Worm (Caenorhabditis elegans): Measurements from ENCODE around the gene F45E1.1.

The F45E1.1 gene

ce11 chrX:8003663-8004062 is at the start of gene F45E1.1, which contains the start of gene F45E1.2:
F45E1.1 (plus strand) TSS chrX:8003682.
F45E1.2 (plus strand) TSS chrX:8003733.
- TF ChIP-seq aha-1 (tag) (peak; percentile 18), set-16 (GFP tag; IDR thresholded peaks at IDR 0.05) (peak; percentile 76; the same call in 1 of the 2 replicates), madf-5 (GFP tag; IDR thresholded peaks at IDR 0.05) (no peak), dmd-8 (GFP tag; IDR thresholded peaks at IDR 0.05) (no peak), T20F7.1 (GFP tag; optimal IDR thresholded peaks at IDR 0.05) (no peak)

DNA sequence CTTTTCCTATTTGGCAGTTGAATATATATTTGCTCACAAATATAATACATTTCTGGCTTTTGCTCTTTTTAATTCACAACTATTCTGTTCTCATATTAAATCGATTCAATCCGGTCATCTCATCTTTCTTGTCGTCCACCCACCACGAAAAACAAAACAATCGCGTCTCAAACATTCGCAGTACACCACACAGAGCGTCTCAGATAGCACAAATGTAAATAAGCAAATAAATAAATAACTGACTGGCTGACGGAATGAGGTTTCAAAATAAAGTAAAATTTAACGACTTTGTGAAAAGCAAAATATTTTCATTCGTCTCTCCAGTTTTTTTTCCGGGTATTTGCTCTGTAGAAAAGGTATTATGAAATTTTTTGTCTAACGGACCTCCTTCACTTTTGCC is 49.8 kb upstream of the F45E1.1 start:
- no peak for TF ChIP-seq pha-4 (GFP tag; IDR thresholded peaks at IDR 0.05)
- TF ChIP-seq pha-4 (tag; optimal IDR thresholded peaks at IDR 0.05), result peak; percentile 58
- TF ChIP-seq cey-2 (tag; optimal IDR thresholded peaks at IDR 0.05; ENCODE audit: borderline replicate concordance, insufficient read depth), result no peak
- peak in 1 of 2 experiments; percentile 35 for TF ChIP-seq daf-16 (GFP tag; optimal IDR thresholded peaks at IDR 0.05)
- peak; percentile 30 for TF ChIP-seq daf-16 (tag; optimal IDR thresholded peaks at IDR 0.05)

ce11 chrX:7954328-7954727 is 49.2 kb upstream of the F45E1.1 start, which contains the start of gene dct-1:
dct-1 (plus strand) TSS chrX:7954354.
- TF ChIP-seq lim-7 (GFP tag; IDR thresholded peaks at IDR 0.05) (no peak), arid-1 (GFP tag; conservative IDR thresholded peaks at IDR 0.05) (no peak), unc-62 (GFP tag; optimal IDR thresholded peaks at IDR 0.05 in 1 of 2) (no peak), unc-62 (tag; optimal IDR thresholded peaks at IDR 0.05) (no peak), spr-3 (GFP tag; optimal IDR thresholded peaks at IDR 0.05) (no peak), ceh-28 (tag; optimal IDR thresholded peaks at IDR 0.05) (no peak), hlh-30 (tag; optimal IDR thresholded peaks at IDR 0.05; ENCODE audit: insufficient read depth) (peak; percentile 31), nhr-237 (tag; optimal IDR thresholded peaks at IDR 0.05) (no peak), mep-1 (tag; optimal IDR thresholded peaks at IDR 0.05) (peak; percentile 7), sdz-12 (GFP tag; optimal IDR thresholded peaks at IDR 0.05) (peak; percentile 17), mes-2 (tag; optimal IDR thresholded peaks at IDR 0.05; ENCODE audit: poor library complexity, severe bottlenecking) (no peak), hlh-11 (tag; optimal IDR thresholded peaks at IDR 0.05) (peak; percentile 57), R02D3.7 (tag; optimal IDR thresholded peaks at IDR 0.05) (no peak), daf-16 (GFP tag; optimal IDR thresholded peaks at IDR 0.05) (peak in 1 of 2 experiments; percentile 60), daf-16 (tag; optimal IDR thresholded peaks at IDR 0.05) (no peak), ceh-62 (tag; optimal IDR thresholded peaks at IDR 0.05) (no peak), lin-29 (GFP tag; IDR thresholded peaks at IDR 0.05) (no peak), ctbp-1 (GFP tag; IDR thresholded peaks at IDR 0.05) (no peak), lin-13 (GFP tag; optimal IDR thresholded peaks at IDR 0.05) (no peak), aha-1 (tag) (peak; percentile 65)

ce11 chrX:7956449-7956848 is 47.0 kb upstream of the F45E1.1 start:
- TF ChIP-seq unc-39 (tag; optimal IDR thresholded peaks at IDR 0.05), result no peak
- peak; percentile 32 for TF ChIP-seq aha-1 (tag)
- 0 out of 2 replicates have a peak, but pooled peaks have one; percentile 13 for TF ChIP-seq Y75B8A.6 (GFP tag; IDR thresholded peaks at IDR 0.05)
- TF ChIP-seq T26A8.4 (GFP tag; IDR thresholded peaks at IDR 0.05), result peak; percentile 49; the same call in 1 of the 2 replicates
- TF ChIP-seq dmd-8 (GFP tag; IDR thresholded peaks at IDR 0.05), result 0 out of 2 replicates have a peak, but pooled peaks have one; percentile 29
- TF ChIP-seq F44E2.7 (GFP tag; IDR thresholded peaks at IDR 0.05), result 0 out of 2 replicates have a peak, but pooled peaks have one; percentile 22
- peak; percentile 48 for TF ChIP-seq ama-1 (optimal IDR thresholded peaks at IDR 0.05)
- peak; percentile 57 for TF ChIP-seq sdz-12 (GFP tag; optimal IDR thresholded peaks at IDR 0.05)
- no peak for TF ChIP-seq nhr-237 (tag; optimal IDR thresholded peaks at IDR 0.05)
- TF ChIP-seq R02D3.7 (tag; optimal IDR thresholded peaks at IDR 0.05), result no peak

DNA sequence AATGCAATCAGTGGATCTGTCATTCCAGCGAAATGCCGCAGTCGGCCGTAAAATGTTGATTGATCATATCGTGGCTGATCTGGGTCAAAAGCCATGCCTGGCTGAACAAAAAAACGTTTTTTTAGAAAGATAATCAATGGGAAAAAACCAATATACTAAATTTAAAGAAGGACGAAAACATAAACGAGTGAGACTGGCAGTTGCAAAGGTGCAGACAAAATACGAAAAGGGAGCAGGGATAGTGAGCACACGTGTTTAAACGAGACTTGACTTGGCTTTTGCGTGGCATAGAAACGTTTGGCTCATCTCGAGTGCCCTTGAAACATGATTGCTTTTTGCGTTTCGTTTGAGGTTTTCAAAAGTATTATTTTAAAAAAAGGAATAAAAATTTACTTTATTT is 45.3 kb upstream of the F45E1.1 start, which contains the start of gene sfxn-2:
TSS of gene sfxn-2 (minus strand) at position 101 of the 400 bp plus-strand sequence.
- TF ChIP-seq duxl-1 (tag; optimal IDR thresholded peaks at IDR 0.05; ENCODE audit: poor library complexity) (no peak), hlh-30 (tag; optimal IDR thresholded peaks at IDR 0.05; ENCODE audit: insufficient read depth) (peak; percentile 28)
